Fruit fly (Drosophila melanogaster): ENCODE data around the gene Try29F.

Gene Try29F

dm6 chr2L:8955597-8956335 lies 42.6 kb upstream of the Try29F start:
- TF ChIP-seq CG32264 (GFP tag; optimal IDR thresholded peaks at IDR 0.05) (no peak), usp (GFP tag; optimal IDR thresholded peaks at IDR 0.05) (no peak)

- TF ChIP-seq jim (GFP tag; optimal IDR thresholded peaks at IDR 0.05) (no peak), Rel (GFP tag; optimal IDR thresholded peaks at IDR 0.05) (no peak), Rel (tag; optimal IDR thresholded peaks at IDR 0.05) (peak; percentile 16)
Observed at dm6 chr2L:8956336-8956726, 42.0 kb upstream of the Try29F start.

- TF ChIP-seq dsf (GFP tag; optimal IDR thresholded peaks at IDR 0.05; ENCODE audit: borderline replicate concordance) (no peak), Hr83 (GFP tag; optimal IDR thresholded peaks at IDR 0.05; ENCODE audit: poor library complexity, severe bottlenecking) (no peak), pan (optimal IDR thresholded peaks at IDR 0.05) (no peak), CG9705 (GFP tag; optimal IDR thresholded peaks at IDR 0.05) (no peak), GATAd (GFP tag; optimal IDR thresholded peaks at IDR 0.05) (no peak), lola (GFP tag; optimal IDR thresholded peaks at IDR 0.05) (no peak), N (GFP tag; optimal IDR thresholded peaks at IDR 0.05) (no peak), dmrt93B (GFP tag; optimal IDR thresholded peaks at IDR 0.05) (no peak)
Observed at dm6 chr2L:8957152-8957551, 41.2 kb upstream of the Try29F start.

- TF ChIP-seq Hnf4 (GFP tag; optimal IDR thresholded peaks at IDR 0.05) (peak; percentile 66), Hr83 (GFP tag; optimal IDR thresholded peaks at IDR 0.05; ENCODE audit: poor library complexity, severe bottlenecking) (peak; percentile 18), psq (GFP tag; optimal IDR thresholded peaks at IDR 0.05) (peak; percentile 87), dmrt93B (GFP tag; optimal IDR thresholded peaks at IDR 0.05) (peak; percentile 40), tai (GFP tag; optimal IDR thresholded peaks at IDR 0.05) (peak; percentile 56), jim (GFP tag; optimal IDR thresholded peaks at IDR 0.05) (no peak), pan (optimal IDR thresholded peaks at IDR 0.05) (no peak), rgr (GFP tag; optimal IDR thresholded peaks at IDR 0.05) (peak; percentile 80), ey (GFP tag; optimal IDR thresholded peaks at IDR 0.05) (peak; percentile 94), Dif (GFP tag; optimal IDR thresholded peaks at IDR 0.05; ENCODE audit: partially characterized antibody) (no peak), Abd-B (GFP tag; optimal IDR thresholded peaks at IDR 0.05) (no peak), woc (GFP tag; optimal IDR thresholded peaks at IDR 0.05) (peak; percentile 13), Jra (GFP tag; optimal IDR thresholded peaks at IDR 0.05) (peak; percentile 27), CG9705 (GFP tag; optimal IDR thresholded peaks at IDR 0.05) (peak; percentile 3), HLH106 (tag; optimal IDR thresholded peaks at IDR 0.05) (peak; percentile 56), sv (GFP tag; optimal IDR thresholded peaks at IDR 0.05) (peak; percentile 91), br (GFP tag; optimal IDR thresholded peaks at IDR 0.05) (peak; percentile 55), foxo (GFP tag; optimal IDR thresholded peaks at IDR 0.05) (peak in 1 of 2 experiments; percentile 86), Mio (GFP tag; optimal IDR thresholded peaks at IDR 0.05) (no peak), CrebA (GFP tag; optimal IDR thresholded peaks at IDR 0.05; ENCODE audit: borderline replicate concordance) (peak; percentile 57), h (GFP tag; optimal IDR thresholded peaks at IDR 0.05) (peak; percentile 79), brk (GFP tag; optimal IDR thresholded peaks at IDR 0.05) (peak; percentile 95), usp (GFP tag; optimal IDR thresholded peaks at IDR 0.05) (no peak), fru (GFP tag; optimal IDR thresholded peaks at IDR 0.05) (peak; percentile 93), N (GFP tag; optimal IDR thresholded peaks at IDR 0.05) (no peak), OdsH (GFP tag; optimal IDR thresholded peaks at IDR 0.05) (peak; percentile 77)
Observed at dm6 chr2L:8958046-8958497, 40.3 kb upstream of the Try29F start.

- TF ChIP-seq CrebA (GFP tag; optimal IDR thresholded peaks at IDR 0.05; ENCODE audit: borderline replicate concordance): no peak
- no peak for TF ChIP-seq sv (GFP tag; optimal IDR thresholded peaks at IDR 0.05)
- no peak for TF ChIP-seq dmrt93B (GFP tag; optimal IDR thresholded peaks at IDR 0.05)
- no peak for TF ChIP-seq woc (GFP tag; optimal IDR thresholded peaks at IDR 0.05)
- no peak for TF ChIP-seq dsf (GFP tag; optimal IDR thresholded peaks at IDR 0.05; ENCODE audit: borderline replicate concordance)
- TF ChIP-seq psq (GFP tag; optimal IDR thresholded peaks at IDR 0.05): no peak
- TF ChIP-seq Abd-B (GFP tag; optimal IDR thresholded peaks at IDR 0.05): no peak
- no peak for TF ChIP-seq fru (GFP tag; optimal IDR thresholded peaks at IDR 0.05)
- TF ChIP-seq pan (optimal IDR thresholded peaks at IDR 0.05): no peak
- no peak for TF ChIP-seq Hr78 (GFP tag; optimal IDR thresholded peaks at IDR 0.05)
- no peak for TF ChIP-seq Vsx2 (GFP tag; optimal IDR thresholded peaks at IDR 0.05; ENCODE audit: partially characterized antibody)
- no peak for TF ChIP-seq Sp1 (GFP tag; optimal IDR thresholded peaks at IDR 0.05)
- no peak for TF ChIP-seq Dfd (GFP tag; optimal IDR thresholded peaks at IDR 0.05)
- no peak for TF ChIP-seq HLH106 (tag; optimal IDR thresholded peaks at IDR 0.05)
- TF ChIP-seq N (GFP tag; optimal IDR thresholded peaks at IDR 0.05): no peak
- no peak for TF ChIP-seq Dif (GFP tag; optimal IDR thresholded peaks at IDR 0.05; ENCODE audit: partially characterized antibody)
- no peak for TF ChIP-seq Jra (GFP tag; optimal IDR thresholded peaks at IDR 0.05)
Observed at dm6 chr2L:8959001-8959461, 39.3 kb upstream of the Try29F start, which contains the start of gene CG31886. TSS of gene CG31886 (minus strand) at chr2L:8959051.

Data from whole organism, wandering third instar larva.